ENCODE assay signal across 6 fruit fly cellular contexts in the genomic region with DNA sequence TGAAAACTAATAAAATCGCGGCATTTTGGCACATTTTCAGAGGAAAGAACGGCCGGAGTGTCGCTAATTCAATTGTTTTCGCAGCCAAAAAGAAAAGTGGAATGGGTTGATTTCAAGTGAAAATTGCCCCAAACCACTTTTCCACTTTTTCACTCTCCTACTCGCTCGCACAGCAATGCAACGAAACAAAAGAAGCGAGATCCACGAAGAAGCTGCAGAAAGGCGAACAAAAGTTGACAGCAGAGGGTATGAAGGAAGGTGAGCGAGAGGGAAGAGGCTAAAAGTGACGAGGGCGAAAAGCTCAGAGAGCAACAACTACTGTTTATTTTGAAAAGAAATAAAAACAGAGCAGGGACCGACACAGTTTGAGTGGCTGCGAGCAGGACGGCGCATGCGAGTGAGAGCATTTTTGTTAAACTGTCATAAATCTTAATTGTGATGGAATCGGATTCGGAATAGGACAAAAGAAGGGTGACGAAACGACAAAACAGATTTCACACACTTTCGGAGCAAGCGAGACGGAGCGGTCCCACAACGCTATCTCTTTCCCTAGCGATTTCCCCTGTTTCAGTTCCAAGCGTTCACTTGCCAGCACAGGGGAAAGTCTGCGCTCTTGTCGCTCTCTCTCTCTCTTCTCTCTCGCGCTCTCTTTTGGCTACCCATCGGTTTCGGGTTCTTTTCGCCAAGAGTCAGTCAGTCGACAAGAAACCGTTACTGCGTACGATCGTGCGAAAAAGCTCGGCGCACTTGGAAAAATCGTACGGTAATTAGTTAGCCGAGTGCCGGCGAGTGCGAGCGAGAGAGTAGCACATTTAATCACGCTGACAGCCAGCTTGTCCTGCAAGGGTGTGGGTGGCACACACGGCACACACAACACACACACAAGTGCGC.
TF ChIP-seq lines count a peak whose summit lies in the region.

A gene (plus strand): TSS at position 694 of the 891 bp plus-strand sequence.

- TF ChIP-seq CTCF in whole organism, embryonic (GFP tag; optimal IDR thresholded peaks at IDR 0.05; lab: Kevin White, UChicago), result no peak

TF ChIP-seq in whole organism, 6 proteins besides CTCF, POLR2A, EP300 and RAD21:
- TF ChIP-seq CG8478 (optimal IDR thresholded peaks at IDR 0.05; lab: Kevin White, UChicago) (peak; percentile 22), Dll (optimal IDR thresholded peaks at IDR 0.05; lab: Kevin White, UChicago) (peak; percentile 90), psq (optimal IDR thresholded peaks at IDR 0.05; lab: Kevin White, UChicago) (no peak), pan (optimal IDR thresholded peaks at IDR 0.05; lab: Kevin White, UChicago) (no peak), EcR (GFP tag; optimal IDR thresholded peaks at IDR 0.05; lab: Kevin White, UChicago) (no peak), usp (GFP tag; optimal IDR thresholded peaks at IDR 0.05; lab: Kevin White, UChicago) (no peak)

TF ChIP-seq in whole organism, adult, 20 proteins besides CTCF, POLR2A, EP300 and RAD21 (continues in another document):
- no peak for TF ChIP-seq toe (GFP tag; optimal IDR thresholded peaks at IDR 0.05; lab: Kevin White, UChicago)
- no peak for TF ChIP-seq tj (GFP tag; optimal IDR thresholded peaks at IDR 0.05; lab: Kevin White, UChicago)
- TF ChIP-seq CG7101 (tag; optimal IDR thresholded peaks at IDR 0.05; lab: Kevin White, UChicago), result no peak
- peak; percentile 100 for TF ChIP-seq pad (GFP tag; optimal IDR thresholded peaks at IDR 0.05; lab: Kevin White, UChicago)
- TF ChIP-seq cic (GFP tag; optimal IDR thresholded peaks at IDR 0.05; lab: Kevin White, UChicago), result no peak
- TF ChIP-seq Mnt (GFP tag; optimal IDR thresholded peaks at IDR 0.05; lab: Kevin White, UChicago), result no peak
- TF ChIP-seq CG12768 (GFP tag; optimal IDR thresholded peaks at IDR 0.05; lab: Kevin White, UChicago), result no peak
- TF ChIP-seq CG11617 (GFP tag; optimal IDR thresholded peaks at IDR 0.05; lab: Kevin White, UChicago), result no peak
- TF ChIP-seq CG1620 (GFP tag; optimal IDR thresholded peaks at IDR 0.05; lab: Kevin White, UChicago), result no peak
- no peak for TF ChIP-seq Crg-1 (GFP tag; optimal IDR thresholded peaks at IDR 0.05; lab: Kevin White, UChicago)
- peak; percentile 20 for TF ChIP-seq kay (GFP tag; lab: Kevin White, UChicago; ENCODE audit: borderline replicate concordance)
- TF ChIP-seq ovo (GFP tag; optimal IDR thresholded peaks at IDR 0.05; lab: Kevin White, UChicago), result peak; percentile 93
- TF ChIP-seq CG33017 (tag; optimal IDR thresholded peaks at IDR 0.05; lab: Kevin White, UChicago), result no peak
- TF ChIP-seq bab1 (GFP tag; optimal IDR thresholded peaks at IDR 0.05; lab: Kevin White, UChicago), result peak; percentile 4
- no peak for TF ChIP-seq CG7045 (GFP tag; optimal IDR thresholded peaks at IDR 0.05; lab: Kevin White, UChicago)

TF ChIP-seq in whole organism, embryonic, 481 proteins besides CTCF, POLR2A, EP300 and RAD21 (continues in another document):
- no peak for TF ChIP-seq ranshi (GFP tag; IDR thresholded peaks at IDR 0.05; lab: Robert Waterston, UW)
- TF ChIP-seq br (optimal IDR thresholded peaks at IDR 0.05; lab: Kevin White, UChicago), result no peak
- TF ChIP-seq gsb (GFP tag; IDR thresholded peaks at IDR 0.05; lab: Robert Waterston, UW), result no peak
- TF ChIP-seq ci (GFP tag; IDR thresholded peaks at IDR 0.05; lab: Robert Waterston, UW), result 0 out of 3 replicates have a peak, but pooled peaks have one; percentile 10
- TF ChIP-seq C15 (GFP tag; IDR thresholded peaks at IDR 0.05; lab: Robert Waterston, UW), result no peak
- TF ChIP-seq chn (GFP tag; optimal IDR thresholded peaks at IDR 0.05; lab: Kevin White, UChicago), result peak; percentile 16
- peak; percentile 32; the same call in 1 of the 2 replicates for TF ChIP-seq rib (GFP tag; IDR thresholded peaks at IDR 0.05; lab: Robert Waterston, UW)
- TF ChIP-seq phol (tag; optimal IDR thresholded peaks at IDR 0.05; lab: Kevin White, UChicago), result no peak
- no peak for TF ChIP-seq salm (tag; optimal IDR thresholded peaks at IDR 0.05; lab: Kevin White, UChicago)
- no peak for TF ChIP-seq CG9797 (GFP tag; optimal IDR thresholded peaks at IDR 0.05; lab: Kevin White, UChicago)
- TF ChIP-seq CG12104 (GFP tag; optimal IDR thresholded peaks at IDR 0.05; lab: Kevin White, UChicago), result no peak
- no peak for TF ChIP-seq ERR (GFP tag; optimal IDR thresholded peaks at IDR 0.05; lab: Kevin White, UChicago)
- TF ChIP-seq CG43689 (GFP tag; IDR thresholded peaks at IDR 0.05; lab: Robert Waterston, UW), result no peak
- TF ChIP-seq TFAM (GFP tag; optimal IDR thresholded peaks at IDR 0.05; lab: Kevin White, UChicago), result no peak
- no peak for TF ChIP-seq Oli (tag; optimal IDR thresholded peaks at IDR 0.05; lab: Kevin White, UChicago)
- TF ChIP-seq jing (GFP tag; optimal IDR thresholded peaks at IDR 0.05; lab: Kevin White, UChicago), result no peak

TF ChIP-seq in whole organism, prepupa, 60 proteins besides CTCF, POLR2A, EP300 and RAD21:
- peak; percentile 52 for TF ChIP-seq Eip78C (GFP tag; lab: Kevin White, UChicago)
- TF ChIP-seq Sox14 (GFP tag; optimal IDR thresholded peaks at IDR 0.05; lab: Kevin White, UChicago), result peak; percentile 1
- TF ChIP-seq Sox15 (GFP tag; optimal IDR thresholded peaks at IDR 0.05; lab: Kevin White, UChicago), result no peak
- no peak for TF ChIP-seq Hr4 (GFP tag; optimal IDR thresholded peaks at IDR 0.05; lab: Kevin White, UChicago)
- TF ChIP-seq fkh (GFP tag; optimal IDR thresholded peaks at IDR 0.05; lab: Kevin White, UChicago), result peak; percentile 33
- TF ChIP-seq cyc (GFP tag; optimal IDR thresholded peaks at IDR 0.05; lab: Kevin White, UChicago), result no peak

TF ChIP-seq in whole organism, pupa, 21 proteins besides CTCF, POLR2A, EP300 and RAD21:
- TF ChIP-seq CG4496 (GFP tag; IDR thresholded peaks at IDR 0.05; lab: Robert Waterston, UW), result peak; percentile 58; the same call in 1 of the 3 replicates
- TF ChIP-seq CG32121 (GFP tag; IDR thresholded peaks at IDR 0.05; lab: Robert Waterston, UW), result peak; percentile 5; the same call in 1 of the 2 replicates
- TF ChIP-seq CG15710 (tag; optimal IDR thresholded peaks at IDR 0.05; lab: Kevin White, UChicago), result no peak
TF ChIP-seq in whole organism, pupa: peak in this region for 2.

TF ChIP-seq in whole organism, wandering third instar larva, 38 proteins besides CTCF, POLR2A, EP300 and RAD21:
- TF ChIP-seq ey (GFP tag; optimal IDR thresholded peaks at IDR 0.05; lab: Kevin White, UChicago) (no peak), tai (GFP tag; optimal IDR thresholded peaks at IDR 0.05; lab: Kevin White, UChicago) (no peak), br (GFP tag; optimal IDR thresholded peaks at IDR 0.05; lab: Kevin White, UChicago) (no peak), Sp1 (GFP tag; optimal IDR thresholded peaks at IDR 0.05; lab: Kevin White, UChicago) (no peak), Mio (GFP tag; optimal IDR thresholded peaks at IDR 0.05; lab: Kevin White, UChicago) (no peak), brk (GFP tag; optimal IDR thresholded peaks at IDR 0.05; lab: Kevin White, UChicago) (no peak), dmrt93B (GFP tag; optimal IDR thresholded peaks at IDR 0.05; lab: Kevin White, UChicago) (no peak), OdsH (GFP tag; optimal IDR thresholded peaks at IDR 0.05; lab: Kevin White, UChicago) (no peak), CrebA (GFP tag; optimal IDR thresholded peaks at IDR 0.05; lab: Kevin White, UChicago; ENCODE audit: borderline replicate concordance) (peak; percentile 10), h (GFP tag; optimal IDR thresholded peaks at IDR 0.05; lab: Kevin White, UChicago) (peak; percentile 2), sv (GFP tag; optimal IDR thresholded peaks at IDR 0.05; lab: Kevin White, UChicago) (no peak), dsf (GFP tag; optimal IDR thresholded peaks at IDR 0.05; lab: Kevin White, UChicago; ENCODE audit: borderline replicate concordance) (no peak), Jra (GFP tag; optimal IDR thresholded peaks at IDR 0.05; lab: Kevin White, UChicago) (no peak), woc (GFP tag; optimal IDR thresholded peaks at IDR 0.05; lab: Kevin White, UChicago) (no peak), lola (GFP tag; optimal IDR thresholded peaks at IDR 0.05; lab: Kevin White, UChicago) (no peak), Dif (GFP tag; optimal IDR thresholded peaks at IDR 0.05; lab: Kevin White, UChicago; ENCODE audit: partially characterized antibody) (peak; percentile 86), psq (GFP tag; optimal IDR thresholded peaks at IDR 0.05; lab: Kevin White, UChicago) (peak; percentile 65), Dfd (GFP tag; optimal IDR thresholded peaks at IDR 0.05; lab: Kevin White, UChicago) (no peak), usp (GFP tag; optimal IDR thresholded peaks at IDR 0.05; lab: Kevin White, UChicago) (no peak), Vsx2 (GFP tag; optimal IDR thresholded peaks at IDR 0.05; lab: Kevin White, UChicago; ENCODE audit: partially characterized antibody) (peak; percentile 89), GATAd (GFP tag; optimal IDR thresholded peaks at IDR 0.05; lab: Kevin White, UChicago) (no peak), dl (GFP tag; optimal IDR thresholded peaks at IDR 0.05; lab: Kevin White, UChicago; ENCODE audit: insufficient read depth in 1 of 2, partially characterized antibody in 2 of 2) (peak; percentile 56 to 67), fru (GFP tag; optimal IDR thresholded peaks at IDR 0.05; lab: Kevin White, UChicago) (peak; percentile 56), Rel (GFP tag; optimal IDR thresholded peaks at IDR 0.05; lab: Kevin White, UChicago) (no peak), Rel (tag; optimal IDR thresholded peaks at IDR 0.05; lab: Kevin White, UChicago) (no peak), CG32264 (GFP tag; optimal IDR thresholded peaks at IDR 0.05; lab: Kevin White, UChicago) (no peak), Hr78 (GFP tag; optimal IDR thresholded peaks at IDR 0.05; lab: Kevin White, UChicago) (no peak), pan (optimal IDR thresholded peaks at IDR 0.05; lab: Kevin White, UChicago) (no peak), sage (GFP tag; optimal IDR thresholded peaks at IDR 0.05; lab: Kevin White, UChicago) (no peak), Hr83 (GFP tag; optimal IDR thresholded peaks at IDR 0.05; lab: Kevin White, UChicago; ENCODE audit: poor library complexity, severe bottlenecking) (no peak), N (GFP tag; optimal IDR thresholded peaks at IDR 0.05; lab: Kevin White, UChicago) (no peak), rgr (GFP tag; optimal IDR thresholded peaks at IDR 0.05; lab: Kevin White, UChicago) (no peak), Hnf4 (GFP tag; optimal IDR thresholded peaks at IDR 0.05; lab: Kevin White, UChicago) (no peak), HLH106 (tag; optimal IDR thresholded peaks at IDR 0.05; lab: Kevin White, UChicago) (no peak), Abd-B (GFP tag; optimal IDR thresholded peaks at IDR 0.05; lab: Kevin White, UChicago) (no peak), CG9705 (GFP tag; optimal IDR thresholded peaks at IDR 0.05; lab: Kevin White, UChicago) (no peak), foxo (GFP tag; optimal IDR thresholded peaks at IDR 0.05; lab: Kevin White, UChicago) (no peak), Myc (optimal IDR thresholded peaks at IDR 0.05; lab: Kevin White, UChicago) (no peak), jim (GFP tag; optimal IDR thresholded peaks at IDR 0.05; lab: Kevin White, UChicago) (no peak)
